Worm (Caenorhabditis elegans): ENCODE measurements around the gene F22B5.4.
A peak's percentile ranks its signal among the peaks of the same experiment; 100 is the strongest.

ce11 chrII:8485603-8486002, 36.1 kb downstream of the F22B5.4 start, which contains the start of gene gbh-2:
- TF ChIP-seq alr-1 (tag; optimal IDR thresholded peaks at IDR 0.05) (no peak), elt-3 (tag; optimal IDR thresholded peaks at IDR 0.05) (no peak), nhr-12 (tag; optimal IDR thresholded peaks at IDR 0.05) (no peak), lin-13 (GFP tag; optimal IDR thresholded peaks at IDR 0.05) (no peak), nhr-77 (tag; optimal IDR thresholded peaks at IDR 0.05) (no peak), unc-55 (GFP tag; optimal IDR thresholded peaks at IDR 0.05) (no peak), unc-62 (GFP tag; optimal IDR thresholded peaks at IDR 0.05) (no peak), ceh-82 (tag; optimal IDR thresholded peaks at IDR 0.05) (no peak), nhr-25 (tag; optimal IDR thresholded peaks at IDR 0.05) (peak; percentile 92), nhr-237 (tag; optimal IDR thresholded peaks at IDR 0.05) (no peak), fos-1 (tag; optimal IDR thresholded peaks at IDR 0.05) (peak; percentile 73)

All from whole organism, L2 larva.